Worm (Caenorhabditis elegans) whole organism, L3 larva: ENCODE results near the gene cla-1.
"Not testable (repeated sequence)": the region's sequence is repeated elsewhere in the genome, so short reads cannot be mapped to it uniquely, and the experiment has no call there.

Experiments
- R02D3.7 ChIP-seq: fragments of 150-350 bp; optimal IDR thresholded peaks from 2 replicates; lab custom pipeline; 2014; ENCODE audit warnings: missing biosample characterization, missing genetic modification characterization
- ZK546.5 ChIP-seq: sonication (generic microtip); optimal IDR thresholded peaks from 2 replicates; lab custom pipeline; 2017; ENCODE audit warnings: missing biosample characterization, missing genetic modification characterization
- ceh-16 ChIP-seq: sonication (generic microtip); optimal IDR thresholded peaks from 2 replicates; lab custom pipeline; 2017; ENCODE audit warnings: missing biosample characterization, missing genetic modification characterization
- ceh-28 ChIP-seq: fragments of 150-350 bp; optimal IDR thresholded peaks from 2 replicates; lab custom pipeline; 2014; ENCODE audit warnings: missing biosample characterization, missing genetic modification reagents, missing genetic modification characterization
- ceh-82 ChIP-seq: fragments of 150-350 bp; optimal IDR thresholded peaks from 2 replicates; lab custom pipeline; 2014; ENCODE audit warnings: missing biosample characterization, missing genetic modification characterization
- daf-12 ChIP-seq: fragments of 150-350 bp; optimal IDR thresholded peaks from 2 replicates; lab custom pipeline; 2014; ENCODE audit warnings: missing biosample characterization, missing genetic modification reagents, missing genetic modification characterization
- egl-27 ChIP-seq: sonication (generic microtip); optimal IDR thresholded peaks from 4 replicates; lab custom pipeline; 2017; ENCODE audit warnings: missing biosample characterization, missing genetic modification reagents, missing genetic modification characterization
- elt-1 ChIP-seq: fragments of 150-350 bp; optimal IDR thresholded peaks from 2 replicates; lab custom pipeline; 2014; ENCODE audit warnings: missing biosample characterization, missing genetic modification characterization
- elt-2 ChIP-seq: sonication (generic microtip); optimal IDR thresholded peaks from 2 replicates; lab custom pipeline; 2016; ENCODE audit warnings: missing genetic modification reagents, mild to moderate bottlenecking, missing genetic modification characterization, missing compliant biosample characterization
- elt-3 ChIP-seq, 3 experiments: fragments of 150-350 bp in 1 of 3; sonication (generic microtip) in 2 of 3; optimal IDR thresholded peaks; 2 replicates in 2 of 3; 4 replicates in 1 of 3; lab custom pipeline; 2014 to 2017; ENCODE audit warnings: missing biosample characterization in 3 of 3, missing genetic modification characterization in 3 of 3
- fkh-10 ChIP-seq: sonication (generic microtip); optimal IDR thresholded peaks from 2 replicates; lab custom pipeline; 2017; ENCODE audit warnings: missing biosample characterization, missing genetic modification reagents, missing genetic modification characterization
- fkh-2 ChIP-seq: fragments of 150-350 bp; optimal IDR thresholded peaks from 2 replicates; lab custom pipeline; 2014; ENCODE audit warnings: missing biosample characterization, missing genetic modification reagents, missing genetic modification characterization
- fos-1 ChIP-seq: fragments of 150-350 bp; optimal IDR thresholded peaks from 2 replicates; lab custom pipeline; 2014; ENCODE audit warnings: missing biosample characterization, missing genetic modification characterization
- jun-1 ChIP-seq: fragments of 150-350 bp; optimal IDR thresholded peaks from 2 replicates; lab custom pipeline; 2014; ENCODE audit warnings: missing biosample characterization, missing genetic modification reagents, missing genetic modification characterization
- lin-15B ChIP-seq: fragments of 150-350 bp; optimal IDR thresholded peaks from 2 replicates; lab custom pipeline; 2014; ENCODE audit warnings: missing biosample characterization, missing genetic modification characterization
- lin-39 ChIP-seq: fragments of 150-350 bp; optimal IDR thresholded peaks from 2 replicates; lab custom pipeline; 2018; ENCODE audit warnings: missing biosample characterization, missing genetic modification reagents, missing genetic modification characterization
- lsy-12 ChIP-seq: sonication (generic microtip); optimal IDR thresholded peaks from 2 replicates; lab custom pipeline; 2016; ENCODE audit warnings: mild to moderate bottlenecking, missing genetic modification characterization, missing compliant biosample characterization
- mdl-1 ChIP-seq: fragments of 150-350 bp; optimal IDR thresholded peaks from 2 replicates; lab custom pipeline; 2014; ENCODE audit warnings: missing biosample characterization, missing genetic modification characterization
- mml-1 ChIP-seq: fragments of 150-350 bp; sonication (generic microtip); optimal IDR thresholded peaks from 3 replicates; lab custom pipeline; 2014; ENCODE audit warnings: missing biosample characterization, missing genetic modification characterization
- nfya-1 ChIP-seq: sonication (generic microtip); optimal IDR thresholded peaks from 2 replicates; lab custom pipeline; 2017; ENCODE audit warnings: missing genetic modification characterization, mild to moderate bottlenecking, missing compliant biosample characterization, antibody characterized with exemption, moderate library complexity; ENCODE audit not compliant: insufficient read depth
- nhr-11 ChIP-seq: fragments of 150-350 bp; optimal IDR thresholded peaks from 2 replicates; lab custom pipeline; 2014; ENCODE audit warnings: missing biosample characterization, missing genetic modification characterization
- nhr-23 ChIP-seq: fragments of 150-350 bp; optimal IDR thresholded peaks from 2 replicates; lab custom pipeline; 2014; ENCODE audit warnings: missing biosample characterization, missing genetic modification reagents, missing genetic modification characterization
- nhr-237 ChIP-seq: fragments of 150-350 bp; optimal IDR thresholded peaks from 2 replicates; lab custom pipeline; 2014; ENCODE audit warnings: missing biosample characterization, missing genetic modification characterization
- nhr-25 ChIP-seq: sonication (generic microtip); optimal IDR thresholded peaks from 2 replicates; lab custom pipeline; 2017; ENCODE audit warnings: missing biosample characterization, missing genetic modification characterization
- nhr-28 ChIP-seq: fragments of 150-350 bp; optimal IDR thresholded peaks from 2 replicates; lab custom pipeline; 2014; ENCODE audit warnings: missing biosample characterization, missing genetic modification characterization
- nhr-43 ChIP-seq: sonication (generic microtip); optimal IDR thresholded peaks from 2 replicates; lab custom pipeline; 2016; ENCODE audit warnings: mild to moderate bottlenecking, missing genetic modification characterization, missing compliant biosample characterization; ENCODE audit not compliant: poor library complexity, severe bottlenecking
- nhr-67 ChIP-seq: fragments of 150-350 bp; optimal IDR thresholded peaks from 2 replicates; lab custom pipeline; 2014; ENCODE audit warnings: missing biosample characterization, missing genetic modification characterization
- nhr-76 ChIP-seq: fragments of 150-350 bp; sonication (generic microtip); optimal IDR thresholded peaks from 5 replicates; lab custom pipeline; 2014; ENCODE audit warnings: missing biosample characterization, missing genetic modification characterization
- pha-4 ChIP-seq: fragments of 150-350 bp; optimal IDR thresholded peaks from 2 replicates; lab custom pipeline; 2014; ENCODE audit warnings: missing biosample characterization, missing genetic modification reagents, missing genetic modification characterization
- pqm-1 ChIP-seq: fragments of 150-350 bp; optimal IDR thresholded peaks from 2 replicates; lab custom pipeline; 2017; ENCODE audit warnings: missing biosample characterization, missing genetic modification characterization, inconsistent platforms
- snpc-4 ChIP-seq: fragments of 150-350 bp; optimal IDR thresholded peaks from 2 replicates; lab custom pipeline; 2014; ENCODE audit warnings: missing biosample characterization, missing genetic modification characterization
- tbx-2 ChIP-seq: sonication (generic microtip); optimal IDR thresholded peaks from 2 replicates; lab custom pipeline; 2016; ENCODE audit warnings: mild to moderate bottlenecking, missing genetic modification characterization, missing compliant biosample characterization
- zag-1 ChIP-seq: fragments of 150-350 bp; optimal IDR thresholded peaks from 2 replicates; lab custom pipeline; 2014; ENCODE audit warnings: missing biosample characterization, missing genetic modification characterization
- ztf-4 ChIP-seq: fragments of 150-350 bp; optimal IDR thresholded peaks from 2 replicates; lab custom pipeline; 2014; ENCODE audit warnings: missing biosample characterization, missing genetic modification characterization

Gene cla-1

ce11 chrIV:7634578-7634977 is 45.8 kb downstream of the cla-1 start, which contains the start of gene warf-1:
TSS of gene warf-1 (plus strand) at chrIV:7634786.
- TF ChIP-seq tbx-2; pqm-1 (tag; lab: Kevin White, UChicago); ZK546.5 (tag; lab: Kevin White, UChicago): not testable (repeated sequence)

ce11 chrIV:7641758-7642157 is 53.0 kb downstream of the cla-1 start, which contains the start of gene nep-16:
TSS of gene nep-16 (minus strand) at chrIV:7641858.
- TF ChIP-seq R02D3.7 (no peak), lin-39 (tag; lab: Kevin White, UChicago) (no peak), mdl-1 (tag; lab: Kevin White, UChicago) (no peak), ceh-28 (tag; lab: Kevin White, UChicago) (no peak), lsy-12 (tag; lab: Kevin White, UChicago) (no peak)

- TF ChIP-seq jun-1, result no peak
- no peak for TF ChIP-seq daf-12 (tag; lab: Kevin White, UChicago)
- no peak for TF ChIP-seq fkh-2 (tag; lab: Kevin White, UChicago)
- no peak for TF ChIP-seq fkh-10 (GFP tag; lab: Kevin White, UChicago)
- TF ChIP-seq elt-1, result no peak
- TF ChIP-seq nhr-11, result no peak
- no peak for TF ChIP-seq lin-39 (tag; lab: Kevin White, UChicago)
- no peak for TF ChIP-seq nhr-28 (tag; lab: Kevin White, UChicago)
- TF ChIP-seq ZK546.5 (tag; lab: Kevin White, UChicago), result no peak
- no peak for TF ChIP-seq ceh-16 (tag; lab: Kevin White, UChicago)
- no peak for TF ChIP-seq elt-3 (tag; optimal IDR thresholded peaks at IDR 0.05; lab: Kevin White, UChicago)
- no peak for TF ChIP-seq lin-15B (tag; lab: Kevin White, UChicago)
- no peak for TF ChIP-seq ceh-82 (tag; lab: Kevin White, UChicago)
- no peak for TF ChIP-seq pha-4 (tag; lab: Kevin White, UChicago)
- no peak for TF ChIP-seq nhr-67 (tag; lab: Kevin White, UChicago)
- no peak for TF ChIP-seq nfya-1 (tag; lab: Kevin White, UChicago)
- TF ChIP-seq nhr-43 (tag; lab: Kevin White, UChicago), result no peak
- TF ChIP-seq, all 47 proteins: peak for 0
Observed at ce11 chrIV:7642971-7643370, 54.2 kb downstream of the cla-1 start, which contains the start of gene nlp-20. TSS of gene nlp-20 (minus strand) at chrIV:7643071.

ce11 chrIV:7646119-7646518 is 57.4 kb downstream of the cla-1 start, which contains the start of gene hmg-5:
TSS of gene hmg-5 (minus strand) at chrIV:7646219.
- TF ChIP-seq snpc-4, result no peak
- TF ChIP-seq lin-15B (tag; lab: Kevin White, UChicago), result no peak
- TF ChIP-seq nhr-23 (tag; lab: Kevin White, UChicago), result no peak
- TF ChIP-seq mml-1, result no peak

ce11 chrIV:7646861-7647260 is 58.1 kb downstream of the cla-1 start:
- TF ChIP-seq nhr-67 (tag; lab: Kevin White, UChicago), result no peak
- TF ChIP-seq fkh-2 (tag; lab: Kevin White, UChicago), result no peak
- no peak for TF ChIP-seq nfya-1 (tag; lab: Kevin White, UChicago)
- TF ChIP-seq zag-1 (tag; lab: Kevin White, UChicago), result no peak
- no peak for TF ChIP-seq mml-1
- no peak for TF ChIP-seq ZK546.5 (tag; lab: Kevin White, UChicago)
- no peak for TF ChIP-seq jun-1
- no peak for TF ChIP-seq egl-27 (tag; lab: Kevin White, UChicago)
- TF ChIP-seq nhr-237 (tag; lab: Kevin White, UChicago), result no peak

ce11 chrIV:7650433-7650832 is 61.7 kb downstream of the cla-1 start:
- no peak for TF ChIP-seq nhr-237 (tag; lab: Kevin White, UChicago)
- TF ChIP-seq nfya-1 (tag; lab: Kevin White, UChicago), result peak; percentile 69

- TF ChIP-seq elt-2 (tag; lab: Kevin White, UChicago) (no peak), lin-15B (tag; lab: Kevin White, UChicago) (no peak), zag-1 (tag; lab: Kevin White, UChicago) (no peak), ztf-4 (no peak), fos-1 (tag; lab: Kevin White, UChicago) (no peak), tbx-2 (no peak), nhr-237 (tag; lab: Kevin White, UChicago) (no peak), nhr-23 (tag; lab: Kevin White, UChicago) (peak; percentile 13), nhr-25 (tag; lab: Kevin White, UChicago) (peak; percentile 12), mml-1 (no peak), nhr-76 (no peak)
Observed at ce11 chrIV:7651120-7651519, 62.4 kb downstream of the cla-1 start, which contains the start of gene cima-1. TSS of gene cima-1 (plus strand) at chrIV:7651459.
